Worm (Caenorhabditis elegans) whole organism, L2 larva: ENCODE data around the gene Y22D7AL.9.

Experiments
- ZK546.5 ChIP-seq: sonication (generic microtip); optimal IDR thresholded peaks from 2 replicates; lab custom pipeline; 2017; ENCODE audit warnings: missing biosample characterization, missing genetic modification characterization
- elt-3 ChIP-seq: sonication (generic microtip); optimal IDR thresholded peaks from 2 replicates; lab custom pipeline; 2017; ENCODE audit warnings: missing biosample characterization, missing genetic modification characterization
- nhr-11 ChIP-seq: fragments of 150-350 bp; optimal IDR thresholded peaks from 2 replicates; lab custom pipeline; 2014; ENCODE audit warnings: missing biosample characterization, missing genetic modification characterization
- nhr-129 ChIP-seq: fragments of 150-350 bp; optimal IDR thresholded peaks from 2 replicates; lab custom pipeline; 2014; ENCODE audit warnings: missing biosample characterization, missing genetic modification characterization
- nhr-6 ChIP-seq: fragments of 150-350 bp; optimal IDR thresholded peaks from 2 replicates; lab custom pipeline; 2014; ENCODE audit warnings: missing biosample characterization, missing genetic modification characterization
- snpc-4 ChIP-seq: fragments of 150-350 bp; optimal IDR thresholded peaks from 2 replicates; lab custom pipeline; 2014; ENCODE audit warnings: missing biosample characterization, missing genetic modification characterization
- ztf-11 ChIP-seq: sonication (generic microtip); optimal IDR thresholded peaks from 2 replicates; lab custom pipeline; 2017; ENCODE audit warnings: missing biosample characterization, missing genetic modification characterization

ce11 chrIII:1570006-1570405 is 43.8 kb downstream of the Y22D7AL.9 start, which contains the start of gene rep-1:
- TF ChIP-seq ztf-11 (tag; lab: Kevin White, UChicago) (no peak), nhr-6 (no peak), nhr-129 (tag; lab: Kevin White, UChicago) (no peak), ZK546.5 (no peak), nhr-11 (no peak), snpc-4 (no peak), elt-3 (no peak)
